Worm (Caenorhabditis elegans) whole organism, L2 larva: ENCODE results near the gene idpb-4.

Experiments used
- R02D3.7 ChIP-seq: fragments of 150-350 bp; optimal IDR thresholded peaks from 2 replicates; lab custom pipeline; 2014; ENCODE audit warnings: missing biosample characterization, missing genetic modification characterization
- ama-1 ChIP-seq: fragments of 150-350 bp; optimal IDR thresholded peaks from 2 replicates; lab custom pipeline; 2018; ENCODE audit warnings: inconsistent platforms
- blmp-1 ChIP-seq: sonication (generic microtip); optimal IDR thresholded peaks from 2 replicates; lab custom pipeline; 2017; ENCODE audit warnings: missing genetic modification characterization, mild to moderate bottlenecking, missing compliant biosample characterization, antibody characterized with exemption, moderate library complexity; ENCODE audit not compliant: insufficient read depth
- ceh-16 ChIP-seq: fragments of 150-350 bp; optimal IDR thresholded peaks from 2 replicates; lab custom pipeline; 2014; ENCODE audit warnings: missing biosample characterization, missing genetic modification characterization
- egl-27 ChIP-seq: sonication (generic microtip); optimal IDR thresholded peaks from 3 replicates; lab custom pipeline; 2017; ENCODE audit warnings: missing biosample characterization, missing genetic modification reagents, missing genetic modification characterization
- lin-39 ChIP-seq: fragments of 150-350 bp; optimal IDR thresholded peaks from 2 replicates; lab custom pipeline; 2014; ENCODE audit warnings: missing biosample characterization, missing genetic modification reagents, missing genetic modification characterization
- nhr-237 ChIP-seq: fragments of 150-350 bp; optimal IDR thresholded peaks from 2 replicates; lab custom pipeline; 2014; ENCODE audit warnings: missing biosample characterization, missing genetic modification characterization
- nhr-25 ChIP-seq: fragments of 150-350 bp; sonication (generic microtip); optimal IDR thresholded peaks from 3 replicates; lab custom pipeline; 2014; ENCODE audit warnings: missing biosample characterization, missing genetic modification characterization
- nhr-77 ChIP-seq: fragments of 150-350 bp; optimal IDR thresholded peaks from 2 replicates; lab custom pipeline; 2014; ENCODE audit warnings: missing biosample characterization, missing genetic modification characterization
- snpc-4 ChIP-seq: fragments of 150-350 bp; optimal IDR thresholded peaks from 2 replicates; lab custom pipeline; 2014; ENCODE audit warnings: missing biosample characterization, missing genetic modification characterization
- unc-62 ChIP-seq: fragments of 150-350 bp; optimal IDR thresholded peaks from 2 replicates; lab custom pipeline; 2014; ENCODE audit warnings: missing biosample characterization, missing genetic modification reagents, missing genetic modification characterization
- ztf-1 ChIP-seq: fragments of 200-800 bp; sonication (Bioruptor generic); conservative IDR thresholded peaks from 2 replicates; pipeline ENCODE4 v1.3.6; 2022; ENCODE audit warnings: missing genetic modification characterization, missing compliant biosample characterization

DNA sequence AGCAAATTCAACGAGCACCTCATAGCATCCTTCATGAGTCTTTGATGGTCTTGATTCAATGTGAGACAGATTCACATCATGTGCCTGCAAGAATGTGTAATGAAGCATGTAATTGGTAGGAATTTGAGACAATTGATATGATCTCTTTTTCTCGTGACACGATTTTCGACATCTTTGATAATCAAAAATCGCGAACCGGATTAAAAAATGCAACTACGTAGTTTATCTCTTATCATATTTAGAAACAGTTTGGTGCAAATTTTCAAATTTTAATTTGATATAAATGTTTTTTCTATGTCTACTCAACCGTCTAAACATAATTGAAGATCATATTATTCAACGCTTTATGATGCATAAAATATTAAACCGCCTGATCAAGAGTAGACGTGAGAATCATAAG lies 27.0 kb upstream of the idpb-4 start:
- no peak for TF ChIP-seq nhr-25
- TF ChIP-seq nhr-237 (tag; lab: Kevin White, UChicago), result no peak
- no peak for TF ChIP-seq lin-39
- no peak for TF ChIP-seq egl-27
- no peak for TF ChIP-seq blmp-1 (tag; lab: Kevin White, UChicago)
- TF ChIP-seq ceh-16 (tag; lab: Kevin White, UChicago), result no peak
- TF ChIP-seq ama-1 (lab: Kevin White, UChicago), result no peak
- TF ChIP-seq snpc-4 (tag; lab: Kevin White, UChicago), result no peak
- TF ChIP-seq nhr-77 (tag; lab: Kevin White, UChicago), result no peak
- no peak for TF ChIP-seq R02D3.7 (tag; lab: Kevin White, UChicago)
- no peak for TF ChIP-seq unc-62 (GFP tag; lab: Kevin White, UChicago)
- TF ChIP-seq ztf-1 (GFP tag; lab: Robert Waterston, UW), result no peak
